Worm (Caenorhabditis elegans) whole organism, L4/young adult: ENCODE results near the gene F43C11.12.

ENCODE experiments used
- dao-5 ChIP-seq: sonication (generic microtip); optimal IDR thresholded peaks from 2 replicates; lab custom pipeline; 2016; ENCODE audit warnings: missing genotype, missing genetic modification characterization, moderate library complexity, missing compliant biosample characterization
- him-1 ChIP-seq: sonication (generic microtip); optimal IDR thresholded peaks from 2 replicates; lab custom pipeline; 2016; ENCODE audit warnings: missing genotype, missing genetic modification reagents, missing genetic modification characterization, missing compliant biosample characterization

ce11 chrII:2359965-2360364 is 6.6 kb downstream of the F43C11.12 start, which contains the start of gene F43C11.16:
- TF ChIP-seq him-1: no peak
- TF ChIP-seq dao-5 (tag; lab: Kevin White, UChicago): no peak
